Fruit fly (Drosophila melanogaster): Measurements from ENCODE around the gene CG18731.

CG18731 gene

DNA sequence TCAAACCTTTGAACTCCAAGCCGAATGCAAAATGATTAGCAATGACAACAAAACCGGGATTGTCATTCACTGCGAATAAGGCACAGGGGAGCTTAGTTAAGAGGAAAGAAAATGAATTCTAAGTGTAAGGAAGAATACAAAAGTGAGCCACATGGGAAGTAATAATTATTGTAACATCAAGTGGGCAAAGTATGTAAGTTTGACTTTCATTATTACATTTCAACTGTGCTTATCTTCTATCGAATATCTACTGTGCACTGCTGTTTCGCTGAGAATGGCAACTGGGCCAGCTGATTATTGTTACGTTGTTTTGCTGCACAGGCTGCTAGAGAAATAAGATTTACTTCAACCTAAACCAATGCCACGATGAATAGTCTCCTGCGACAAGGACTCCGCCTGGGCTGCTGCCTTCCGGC is 11.9 kb downstream of the CG18731 start, which contains the start of the genes CG7601 and CIA30 (continued):
- TF ChIP-seq Sry-δ (GFP tag; optimal IDR thresholded peaks at IDR 0.05) (peak; percentile 82), zfh1 (GFP tag; IDR thresholded peaks at IDR 0.05) (peak; percentile 100), ham (GFP tag; IDR thresholded peaks at IDR 0.05) (peak; percentile 99), CG17912 (GFP tag; optimal IDR thresholded peaks at IDR 0.05) (peak; percentile 87), grn (GFP tag; optimal IDR thresholded peaks at IDR 0.05) (no peak), eve (GFP tag; optimal IDR thresholded peaks at IDR 0.05) (peak in 1 of 2 experiments; percentile 91), Bteb2 (GFP tag; optimal IDR thresholded peaks at IDR 0.05) (peak; percentile 97), btn (GFP tag; optimal IDR thresholded peaks at IDR 0.05) (peak; percentile 99), bcd (GFP tag; optimal IDR thresholded peaks at IDR 0.05) (peak; percentile 99), CG8089 (GFP tag; optimal IDR thresholded peaks at IDR 0.05) (peak; percentile 95), CG10462 (GFP tag; optimal IDR thresholded peaks at IDR 0.05) (peak; percentile 95), Nf-YA (GFP tag; IDR thresholded peaks at IDR 0.05) (peak; percentile 100), Atf3 (GFP tag; optimal IDR thresholded peaks at IDR 0.05) (peak; percentile 97), sisA (GFP tag; IDR thresholded peaks at IDR 0.05) (peak; percentile 100), bbx (GFP tag; IDR thresholded peaks at IDR 0.05; ENCODE audit: partially characterized antibody) (no peak), CG4282 (GFP tag; optimal IDR thresholded peaks at IDR 0.05) (peak; percentile 95), H15 (GFP tag; IDR thresholded peaks at IDR 0.05) (peak; percentile 100), odd (GFP tag; optimal IDR thresholded peaks at IDR 0.05) (peak; percentile 89), CG15073 (GFP tag; optimal IDR thresholded peaks at IDR 0.05) (peak; percentile 88), fru (optimal IDR thresholded peaks at IDR 0.05) (no peak), CG10274 (GFP tag; optimal IDR thresholded peaks at IDR 0.05) (peak; percentile 92), HLH54F (GFP tag; optimal IDR thresholded peaks at IDR 0.05) (peak; percentile 99), CG8281 (tag; optimal IDR thresholded peaks at IDR 0.05) (peak; percentile 94), H2.0 (GFP tag; IDR thresholded peaks at IDR 0.05) (peak; percentile 100), CG30403 (GFP tag; optimal IDR thresholded peaks at IDR 0.05) (peak; percentile 99), pzg (GFP tag; optimal IDR thresholded peaks at IDR 0.05) (peak; percentile 73), Med (GFP tag) (peak; percentile 100), CG14014 (GFP tag; IDR thresholded peaks at IDR 0.05) (peak; percentile 100), ara (GFP tag; IDR thresholded peaks at IDR 0.05) (peak; percentile 100), CG14710 (tag; optimal IDR thresholded peaks at IDR 0.05) (peak; percentile 96), jigr1 (GFP tag; IDR thresholded peaks at IDR 0.05) (peak; percentile 100), jumu (GFP tag; optimal IDR thresholded peaks at IDR 0.05) (peak; percentile 99), CG3847 (GFP tag; IDR thresholded peaks at IDR 0.05) (peak; percentile 100), CG13296 (GFP tag; optimal IDR thresholded peaks at IDR 0.05) (peak; percentile 97), chm (GFP tag; IDR thresholded peaks at IDR 0.05) (peak; percentile 100), CG11247 (GFP tag; IDR thresholded peaks at IDR 0.05) (peak; percentile 100), CG6272 (GFP tag; IDR thresholded peaks at IDR 0.05) (peak; percentile 100), CG10565 (GFP tag; optimal IDR thresholded peaks at IDR 0.05) (peak; percentile 96), CG1602 (GFP tag; optimal IDR thresholded peaks at IDR 0.05) (peak; percentile 98), kni (GFP tag; optimal IDR thresholded peaks at IDR 0.05) (peak; percentile 95), tio (GFP tag; optimal IDR thresholded peaks at IDR 0.05) (peak; percentile 96), abd-A (tag; optimal IDR thresholded peaks at IDR 0.05) (no peak), CG11696 (GFP tag; IDR thresholded peaks at IDR 0.05) (peak; percentile 99), ERR (GFP tag; optimal IDR thresholded peaks at IDR 0.05) (peak; percentile 98), CG16815 (GFP tag; optimal IDR thresholded peaks at IDR 0.05) (peak; percentile 97), kah (GFP tag; optimal IDR thresholded peaks at IDR 0.05) (peak; percentile 92), CG3281 (GFP tag; optimal IDR thresholded peaks at IDR 0.05) (peak; percentile 97), Abd-B (GFP tag; optimal IDR thresholded peaks at IDR 0.05) (peak; percentile 100), cg (GFP tag; optimal IDR thresholded peaks at IDR 0.05) (no peak), CG1603 (tag; optimal IDR thresholded peaks at IDR 0.05) (peak; percentile 96), prd (optimal IDR thresholded peaks at IDR 0.05) (no peak), prd (GFP tag; IDR thresholded peaks at IDR 0.05) (peak; percentile 100), her (GFP tag; optimal IDR thresholded peaks at IDR 0.05) (peak; percentile 97)

All from whole organism, embryonic.